Worm (Caenorhabditis elegans) whole organism, L1 larva: ENCODE results near the gene ZK1320.5.
A peak's percentile ranks its signal among the peaks of the same experiment; 100 is the strongest.

Experiments used
- aha-1 ChIP-seq: fragments of 150-350 bp; optimal IDR thresholded peaks from 2 replicates; lab custom pipeline; 2014; ENCODE audit warnings: missing biosample characterization, missing genetic modification characterization
- ama-1 ChIP-seq: fragments of 150-350 bp; optimal IDR thresholded peaks from 2 replicates; lab custom pipeline; 2014
- blmp-1 ChIP-seq: fragments of 150-350 bp; optimal IDR thresholded peaks from 2 replicates; lab custom pipeline; 2014; ENCODE audit warnings: missing biosample characterization, missing genetic modification characterization
- ceh-8 ChIP-seq: fragments of 200-800 bp; sonication (Bioruptor generic); optimal IDR thresholded peaks from 2 replicates; lab custom pipeline; 2018; ENCODE audit warnings: mild to moderate bottlenecking, missing genetic modification characterization, moderate library complexity, missing compliant biosample characterization
- ceh-82 ChIP-seq, 3 experiments: fragments of 150-350 bp in 1 of 3; sonication (generic microtip) in 2 of 3; optimal IDR thresholded peaks; 2 replicates each; lab custom pipeline; 2014 to 2017; ENCODE audit warnings: missing biosample characterization in 3 of 3, missing genetic modification characterization in 3 of 3
- ceh-90 ChIP-seq: sonication (generic microtip); optimal IDR thresholded peaks from 2 replicates; lab custom pipeline; 2016; ENCODE audit warnings: missing genetic modification characterization, missing compliant biosample characterization
- dpl-1 ChIP-seq, 3 experiments: fragments of 150-350 bp in 2 of 3; sonication (generic microtip) in 1 of 3; optimal IDR thresholded peaks; 2 replicates each; lab custom pipeline; 2014 to 2017; ENCODE audit warnings: missing biosample characterization in 3 of 3, missing genetic modification characterization in 3 of 3, missing genetic modification reagents in 3 of 3
- dsc-1 ChIP-seq: sonication (generic microtip); optimal IDR thresholded peaks from 2 replicates; lab custom pipeline; 2016; ENCODE audit warnings: mild to moderate bottlenecking, missing genetic modification characterization, missing compliant biosample characterization
- efl-1 ChIP-seq, 4 experiments: fragments of 150-350 bp; optimal IDR thresholded peaks in 3 of 4; peaks in 1 of 4; 1 replicate in 1 of 4; 2 replicates in 3 of 4; lab custom pipeline; 2014; ENCODE audit warnings: missing biosample characterization in 2 of 4, missing genetic modification characterization in 2 of 4, missing genetic modification reagents in 2 of 4
- efl-3 ChIP-seq: fragments of 200-800 bp; sonication (Bioruptor generic); optimal IDR thresholded peaks from 2 replicates; lab custom pipeline; 2018; ENCODE audit warnings: mild to moderate bottlenecking, missing genetic modification characterization, missing compliant biosample characterization
- egl-13 ChIP-seq: sonication (generic microtip); optimal IDR thresholded peaks from 2 replicates; lab custom pipeline; 2016; ENCODE audit warnings: missing genotype, missing genetic modification reagents, missing genetic modification characterization, missing compliant biosample characterization
- egl-27 ChIP-seq, 2 experiments: fragments of 150-350 bp in 1 of 2; sonication (generic microtip); optimal IDR thresholded peaks; 3 replicates each; lab custom pipeline; 2017 to 2018; ENCODE audit warnings: missing biosample characterization in 2 of 2, missing genetic modification characterization in 2 of 2, missing genetic modification reagents in 2 of 2
- elt-2 ChIP-seq: sonication (generic microtip); optimal IDR thresholded peaks from 2 replicates; lab custom pipeline; 2016; ENCODE audit warnings: missing genetic modification characterization, mild to moderate bottlenecking, inconsistent platforms, missing compliant biosample characterization, missing genetic modification reagents
- elt-3 ChIP-seq, 6 experiments: fragments of 150-350 bp in 1 of 6; sonication (generic microtip); optimal IDR thresholded peaks; 2 replicates each; lab custom pipeline; 2017 to 2018; ENCODE audit warnings: missing biosample characterization in 6 of 6, missing genetic modification characterization in 6 of 6, inconsistent platforms in 1 of 6
- fkh-10 ChIP-seq: sonication (generic microtip); optimal IDR thresholded peaks from 2 replicates; lab custom pipeline; 2017; ENCODE audit warnings: missing biosample characterization, missing genetic modification reagents, missing genetic modification characterization
- fkh-8 ChIP-seq: sonication (generic microtip); optimal IDR thresholded peaks from 2 replicates; lab custom pipeline; 2016; ENCODE audit warnings: mild to moderate bottlenecking, missing genetic modification characterization, missing compliant biosample characterization
- fos-1 ChIP-seq: fragments of 150-350 bp; optimal IDR thresholded peaks from 2 replicates; lab custom pipeline; 2014; ENCODE audit warnings: missing biosample characterization, missing genetic modification characterization
- hpl-2 ChIP-seq: fragments of 150-350 bp; optimal IDR thresholded peaks from 2 replicates; lab custom pipeline; 2014; ENCODE audit warnings: missing biosample characterization, missing genetic modification reagents, missing genetic modification characterization
- irx-1 ChIP-seq: sonication (generic microtip); optimal IDR thresholded peaks from 2 replicates; lab custom pipeline; 2016; ENCODE audit warnings: missing genetic modification characterization, missing compliant biosample characterization
- isw-1 ChIP-seq: fragments of 200-800 bp; sonication (Bioruptor generic); IDR thresholded peaks from 2 replicates; pipeline ENCODE4 v1.3.6; 2022; ENCODE audit warnings: missing genetic modification characterization, missing compliant biosample characterization
- lin-13 ChIP-seq: fragments of 150-350 bp; optimal IDR thresholded peaks from 2 replicates; lab custom pipeline; 2014; ENCODE audit warnings: missing biosample characterization, missing genetic modification reagents, missing genetic modification characterization
- lin-14 ChIP-seq: fragments of 200-800 bp; sonication (Bioruptor generic); optimal IDR thresholded peaks from 2 replicates; lab custom pipeline; 2018; ENCODE audit warnings: mild to moderate bottlenecking, missing genetic modification characterization, moderate library complexity, missing compliant biosample characterization
- lin-15B ChIP-seq: fragments of 150-350 bp; sonication (generic microtip); optimal IDR thresholded peaks from 3 replicates; lab custom pipeline; 2014; ENCODE audit warnings: missing biosample characterization, missing genetic modification characterization
- lin-35 ChIP-seq, 2 experiments: fragments of 150-350 bp; optimal IDR thresholded peaks; 2 replicates each; lab custom pipeline; 2014; ENCODE audit warnings: missing biosample characterization in 2 of 2, missing genetic modification characterization in 2 of 2, missing genetic modification reagents in 2 of 2
- lin-39 ChIP-seq: fragments of 150-350 bp; optimal IDR thresholded peaks from 2 replicates; lab custom pipeline; 2014; ENCODE audit warnings: missing biosample characterization, missing genetic modification reagents, missing genetic modification characterization
- lsy-2 ChIP-seq, 2 experiments: fragments of 150-350 bp; optimal IDR thresholded peaks; 2 replicates each; lab custom pipeline; 2014; ENCODE audit warnings: missing biosample characterization in 2 of 2, missing genetic modification characterization in 2 of 2
- mdl-1 ChIP-seq, 2 experiments: fragments of 150-350 bp; optimal IDR thresholded peaks; 2 replicates each; lab custom pipeline; 2014 to 2017; ENCODE audit warnings: missing biosample characterization in 2 of 2, missing genetic modification characterization in 2 of 2, inconsistent platforms in 1 of 2
- mef-2 ChIP-seq: fragments of 150-350 bp; optimal IDR thresholded peaks from 2 replicates; lab custom pipeline; 2014; ENCODE audit warnings: missing biosample characterization, missing genetic modification characterization
- mep-1 ChIP-seq: fragments of 150-350 bp; optimal IDR thresholded peaks from 2 replicates; lab custom pipeline; 2014; ENCODE audit warnings: missing biosample characterization, missing genetic modification characterization
- nhr-12 ChIP-seq: sonication (generic microtip); optimal IDR thresholded peaks from 2 replicates; lab custom pipeline; 2017; ENCODE audit warnings: missing biosample characterization, missing genetic modification characterization
- nhr-20 ChIP-seq: sonication (generic microtip); optimal IDR thresholded peaks from 2 replicates; lab custom pipeline; 2016; ENCODE audit warnings: mild to moderate bottlenecking, missing genetic modification characterization, missing compliant biosample characterization
- nhr-237 ChIP-seq: fragments of 150-350 bp; optimal IDR thresholded peaks from 2 replicates; lab custom pipeline; 2014; ENCODE audit warnings: missing biosample characterization, missing genetic modification characterization
- nhr-47 ChIP-seq: sonication (generic microtip); optimal IDR thresholded peaks from 2 replicates; lab custom pipeline; 2016; ENCODE audit warnings: mild to moderate bottlenecking, missing genetic modification characterization, moderate library complexity, missing compliant biosample characterization
- nhr-71 ChIP-seq: sonication (generic microtip); optimal IDR thresholded peaks from 2 replicates; lab custom pipeline; 2016; ENCODE audit warnings: mild to moderate bottlenecking, missing genetic modification characterization, moderate library complexity, missing compliant biosample characterization
- nhr-77 ChIP-seq: fragments of 150-350 bp; optimal IDR thresholded peaks from 2 replicates; lab custom pipeline; 2014; ENCODE audit warnings: missing biosample characterization, missing genetic modification characterization
- nhr-84 ChIP-seq: sonication (generic microtip); optimal IDR thresholded peaks from 2 replicates; lab custom pipeline; 2017; ENCODE audit warnings: missing biosample characterization, missing genetic modification characterization
- nhr-90 ChIP-seq: sonication (generic microtip); optimal IDR thresholded peaks from 2 replicates; lab custom pipeline; 2016; ENCODE audit warnings: mild to moderate bottlenecking, missing genetic modification characterization, missing compliant biosample characterization; ENCODE audit not compliant: poor library complexity
- pag-3 ChIP-seq: sonication (generic microtip); optimal IDR thresholded peaks from 2 replicates; lab custom pipeline; 2017; ENCODE audit warnings: missing genetic modification characterization, mild to moderate bottlenecking, missing compliant biosample characterization, antibody characterized with exemption, borderline replicate concordance; ENCODE audit not compliant: insufficient read depth
- pqm-1 ChIP-seq: sonication (generic microtip); optimal IDR thresholded peaks from 3 replicates; lab custom pipeline; 2017; ENCODE audit warnings: missing biosample characterization, missing genetic modification characterization
- rnt-1 ChIP-seq: sonication (generic microtip); optimal IDR thresholded peaks from 2 replicates; lab custom pipeline; 2016; ENCODE audit warnings: mild to moderate bottlenecking, missing genetic modification characterization, moderate library complexity, missing compliant biosample characterization
- skn-1 ChIP-seq: fragments of 150-350 bp; optimal IDR thresholded peaks from 2 replicates; lab custom pipeline; 2014; ENCODE audit warnings: missing biosample characterization, missing genetic modification characterization
- sox-4 ChIP-seq: sonication (generic microtip); optimal IDR thresholded peaks from 2 replicates; lab custom pipeline; 2016; ENCODE audit warnings: missing genetic modification characterization, missing compliant biosample characterization
- sup-37 ChIP-seq: fragments of 200-800 bp; sonication (Bioruptor generic); optimal IDR thresholded peaks from 2 replicates; lab custom pipeline; 2018; ENCODE audit warnings: mild to moderate bottlenecking, missing genetic modification characterization, missing compliant biosample characterization
- tlp-1 ChIP-seq: fragments of 150-350 bp; optimal IDR thresholded peaks from 2 replicates; lab custom pipeline; 2014; ENCODE audit warnings: missing biosample characterization, missing genetic modification characterization
- unc-62 ChIP-seq: fragments of 150-350 bp; optimal IDR thresholded peaks from 2 replicates; lab custom pipeline; 2014; ENCODE audit warnings: missing biosample characterization, missing genetic modification reagents, missing genetic modification characterization
- xbp-1 ChIP-seq: sonication (generic microtip); optimal IDR thresholded peaks from 2 replicates; lab custom pipeline; 2016; ENCODE audit warnings: missing genetic modification characterization, missing compliant biosample characterization
- ztf-11 ChIP-seq, 2 experiments: sonication (generic microtip); optimal IDR thresholded peaks; 2 replicates each; lab custom pipeline; 2016 to 2017; ENCODE audit warnings: missing genetic modification characterization in 2 of 2, missing biosample characterization in 1 of 2, missing compliant biosample characterization in 1 of 2

The ZK1320.5 gene

DNA sequence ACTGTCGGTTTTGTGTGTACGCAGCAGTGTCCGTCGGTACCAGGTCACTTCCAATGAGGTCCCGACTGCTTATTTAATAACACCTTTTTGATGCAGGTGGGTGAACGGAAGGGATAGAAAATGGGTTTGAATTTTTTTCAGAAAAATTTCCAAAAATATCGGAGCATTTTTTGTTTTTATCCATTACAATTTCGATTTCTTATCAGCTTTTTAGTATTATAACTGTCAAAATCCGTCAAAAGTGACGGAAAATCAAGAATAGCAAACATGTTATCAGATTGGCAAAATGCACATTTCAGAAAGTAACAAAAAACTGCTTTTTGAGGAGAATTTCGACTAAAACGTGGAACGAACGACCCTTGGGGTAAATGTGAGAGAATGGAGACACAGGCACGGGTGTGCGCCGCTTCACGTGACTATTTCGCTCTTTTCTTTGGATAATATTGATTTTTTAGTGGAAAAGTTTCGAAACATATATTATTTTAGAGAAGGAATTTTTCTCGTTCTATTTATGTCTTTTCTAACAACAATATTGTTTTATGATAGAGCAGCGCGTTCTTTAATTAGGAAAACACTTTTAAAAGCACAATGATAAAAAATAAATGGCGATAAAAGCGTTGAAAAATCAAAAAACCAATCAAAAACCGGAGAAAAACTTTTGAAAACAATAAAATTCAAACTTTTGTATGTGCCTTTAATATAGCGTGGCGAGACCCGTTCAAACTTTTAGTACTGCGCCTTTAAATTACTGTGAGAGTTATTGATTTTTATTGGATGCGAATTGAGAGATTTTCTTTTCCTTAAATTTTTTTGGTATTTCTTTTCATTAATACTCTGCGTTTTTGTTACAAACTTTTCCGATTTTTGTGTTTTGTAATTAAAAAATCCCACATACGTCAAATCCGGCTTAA is 18.3 kb downstream of the ZK1320.5 start, which contains the start of gene sqv-8 (continued):
- TF ChIP-seq ceh-82 (tag; optimal IDR thresholded peaks at IDR 0.05; lab: Kevin White, UChicago): peak in 1 of 3 experiments; percentile 6
- TF ChIP-seq nhr-20 (tag; lab: Kevin White, UChicago): peak; percentile 39
- TF ChIP-seq blmp-1 (tag; lab: Kevin White, UChicago): peak; percentile 20
- TF ChIP-seq mep-1 (tag; lab: Kevin White, UChicago): peak; percentile 7
- TF ChIP-seq mdl-1 (tag; optimal IDR thresholded peaks at IDR 0.05; lab: Kevin White, UChicago): peak in 1 of 2 experiments; percentile 37
- peak; percentile 24 for TF ChIP-seq xbp-1
- TF ChIP-seq lsy-2 (tag; optimal IDR thresholded peaks at IDR 0.05; lab: Kevin White, UChicago): peak in 1 of 2 experiments; percentile 11

DNA sequence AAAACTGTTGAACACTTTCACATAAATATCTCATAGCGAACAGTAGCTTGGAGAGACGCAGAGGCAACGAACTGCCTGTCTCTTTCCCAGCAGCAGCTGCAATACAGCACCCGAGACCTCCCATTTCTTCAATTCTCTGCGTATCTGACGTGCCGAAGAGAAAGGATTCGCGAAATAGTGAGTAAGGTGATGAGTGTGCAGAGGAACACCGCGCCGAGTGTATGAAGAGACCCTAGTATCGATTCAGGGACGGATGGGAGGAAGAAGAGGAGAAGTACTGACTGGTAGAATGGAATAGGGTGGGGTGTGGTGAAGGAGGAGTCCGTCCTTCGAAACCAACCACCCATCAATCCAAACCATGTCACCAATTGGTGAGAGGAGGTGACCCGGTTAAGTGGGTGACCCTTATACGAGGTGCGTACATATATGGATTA is 19.3 kb downstream of the ZK1320.5 start:
- TF ChIP-seq mef-2 (tag; lab: Kevin White, UChicago): no peak
- TF ChIP-seq skn-1 (tag; lab: Kevin White, UChicago): peak; percentile 56
- peak in 1 of 2 experiments; percentile 73 for TF ChIP-seq ztf-11 (tag; optimal IDR thresholded peaks at IDR 0.05; lab: Kevin White, UChicago)
- peak; percentile 53 for TF ChIP-seq fos-1 (tag; lab: Kevin White, UChicago)
- TF ChIP-seq ama-1 (lab: Kevin White, UChicago): peak; percentile 82
- peak; percentile 60 for TF ChIP-seq nhr-47 (tag; lab: Kevin White, UChicago)
- TF ChIP-seq ceh-8 (GFP tag; lab: Kevin White, UChicago): no peak
- TF ChIP-seq fkh-8 (tag; lab: Kevin White, UChicago): peak; percentile 23
- TF ChIP-seq dpl-1 (GFP tag; optimal IDR thresholded peaks at IDR 0.05; lab: Kevin White, UChicago): peak; percentile 40 to 53 (median 50)
- TF ChIP-seq elt-2 (tag; lab: Kevin White, UChicago): peak; percentile 11
- TF ChIP-seq isw-1 (GFP tag; lab: Robert Waterston, UW): peak; percentile 6; the same call in 1 of the 2 replicates
- TF ChIP-seq nhr-237 (tag; lab: Kevin White, UChicago): peak; percentile 49
- TF ChIP-seq nhr-20 (tag; lab: Kevin White, UChicago): peak; percentile 94
- peak; percentile 29 for TF ChIP-seq lin-13 (GFP tag; lab: Kevin White, UChicago)
- TF ChIP-seq ceh-82 (tag; optimal IDR thresholded peaks at IDR 0.05; lab: Kevin White, UChicago): peak; percentile 37 to 74 (median 44)
- TF ChIP-seq nhr-77 (tag; lab: Kevin White, UChicago): peak; percentile 59
- TF ChIP-seq aha-1 (tag; lab: Kevin White, UChicago): no peak
- TF ChIP-seq pag-3 (tag; lab: Kevin White, UChicago): peak; percentile 24
- TF ChIP-seq unc-62 (GFP tag; lab: Kevin White, UChicago): no peak
- TF ChIP-seq tlp-1 (tag; lab: Kevin White, UChicago): no peak
- peak; percentile 52 to 68 for TF ChIP-seq lin-35 (GFP tag; optimal IDR thresholded peaks at IDR 0.05; lab: Kevin White, UChicago)
- TF ChIP-seq rnt-1 (tag; lab: Kevin White, UChicago): peak; percentile 74
- TF ChIP-seq elt-3 (tag; optimal IDR thresholded peaks at IDR 0.05; lab: Kevin White, UChicago): peak in 2 of 6 experiments; percentile 33 to 59
- peak; percentile 70 to 76 for TF ChIP-seq efl-1 (optimal IDR thresholded peaks at IDR 0.05; lab: Kevin White, UChicago)
- peak; percentile 9 to 86 for TF ChIP-seq efl-1 (GFP tag; optimal IDR thresholded peaks at IDR 0.05 in 1 of 2; lab: Kevin White, UChicago)
- no peak for TF ChIP-seq fkh-10
- TF ChIP-seq xbp-1: peak; percentile 55
- peak; percentile 41 for TF ChIP-seq irx-1 (tag; lab: Kevin White, UChicago)
- no peak for TF ChIP-seq ceh-90
- TF ChIP-seq hpl-2: no peak
- no peak for TF ChIP-seq nhr-84 (tag; lab: Kevin White, UChicago)
- TF ChIP-seq egl-13 (tag; lab: Kevin White, UChicago): no peak
- TF ChIP-seq sox-4 (tag; lab: Kevin White, UChicago): no peak
- TF ChIP-seq egl-27 (tag; optimal IDR thresholded peaks at IDR 0.05; lab: Kevin White, UChicago): no peak
- TF ChIP-seq nhr-71 (tag; lab: Kevin White, UChicago): peak; percentile 83
- TF ChIP-seq nhr-12 (tag; lab: Kevin White, UChicago): no peak
- TF ChIP-seq blmp-1 (tag; lab: Kevin White, UChicago): peak; percentile 95
- TF ChIP-seq lin-39 (tag; lab: Kevin White, UChicago): no peak
- no peak for TF ChIP-seq pqm-1
- TF ChIP-seq sup-37 (GFP tag; lab: Kevin White, UChicago): no peak
- TF ChIP-seq lin-14: peak; percentile 97
- TF ChIP-seq nhr-90 (tag; lab: Kevin White, UChicago): peak; percentile 50
- no peak for TF ChIP-seq lin-15B (tag; lab: Kevin White, UChicago)
- TF ChIP-seq dsc-1 (tag; lab: Kevin White, UChicago): no peak
- no peak for TF ChIP-seq efl-3 (GFP tag; lab: Kevin White, UChicago)
